Fruit fly (Drosophila melanogaster): ENCODE data around the gene dsf.

Gene dsf

dm6 chr2L:5906893-5907850 lies 18.6 kb upstream of the dsf start, which contains the start of gene bchs:
TSS of gene bchs (plus strand) at chr2L:5907169.
- no peak for TF ChIP-seq CG8478 (optimal IDR thresholded peaks at IDR 0.05)
- TF ChIP-seq CTCF (optimal IDR thresholded peaks at IDR 0.05), result no peak

- no peak for TF ChIP-seq CG8478 (optimal IDR thresholded peaks at IDR 0.05)
These were observed 15.5 kb upstream of the dsf start, which contains the start of gene CG14000 for dm6 chr2L:5910189-5910588. TSS of gene CG14000 (minus strand) at chr2L:5910289.

dm6 chr2L:5923603-5924138 lies 2.1 kb upstream of the dsf start, which contains the start of gene CG9016:
TSS of gene CG9016 (minus strand) at chr2L:5923653.
- no peak for TF ChIP-seq CTCF (optimal IDR thresholded peaks at IDR 0.05)
- no peak for TF ChIP-seq CG8478 (optimal IDR thresholded peaks at IDR 0.05)

dm6 chr2L:5925164-5925563 lies 573 bp upstream of the dsf start:
- TF ChIP-seq CG8478 (optimal IDR thresholded peaks at IDR 0.05) (no peak), CTCF (optimal IDR thresholded peaks at IDR 0.05) (no peak)

dm6 chr2L:5927363-5927762 lies 1.6 kb downstream of the dsf start:
- TF ChIP-seq CG8478 (optimal IDR thresholded peaks at IDR 0.05) (no peak), CTCF (optimal IDR thresholded peaks at IDR 0.05) (no peak)

dm6 chr2L:5943229-5944078 lies 17.7 kb downstream of the dsf start, which contains the start of the genes Sfp26Ad and Gpdh1:
TSS of gene Sfp26Ad (minus strand) at chr2L:5943304.
TSS of gene Gpdh1 (plus strand) at chr2L:5943643.
- TF ChIP-seq CG8478 (optimal IDR thresholded peaks at IDR 0.05) (no peak), CTCF (optimal IDR thresholded peaks at IDR 0.05) (no peak)

- no peak for TF ChIP-seq CTCF (optimal IDR thresholded peaks at IDR 0.05)
- no peak for TF ChIP-seq CG8478 (optimal IDR thresholded peaks at IDR 0.05)
These were observed 18.9 kb downstream of the dsf start for dm6 chr2L:5944305-5945282.

- TF ChIP-seq CTCF (optimal IDR thresholded peaks at IDR 0.05) (no peak), CG8478 (optimal IDR thresholded peaks at IDR 0.05) (no peak)
These were observed 20.2 kb downstream of the dsf start for dm6 chr2L:5945651-5946547.

dm6 chr2L:5946728-5947127 lies 21.0 kb downstream of the dsf start:
- no peak for TF ChIP-seq CG8478 (optimal IDR thresholded peaks at IDR 0.05)

- TF ChIP-seq CG8478 (optimal IDR thresholded peaks at IDR 0.05) (no peak), CTCF (optimal IDR thresholded peaks at IDR 0.05) (no peak)
These were observed 21.8 kb downstream of the dsf start for dm6 chr2L:5947504-5947903.

dm6 chr2L:5948775-5949526 lies 23.2 kb downstream of the dsf start, which contains the start of gene CG9044:
TSS of gene CG9044 (plus strand) at chr2L:5949450.
- TF ChIP-seq CTCF (optimal IDR thresholded peaks at IDR 0.05) (peak; percentile 60 to 81), CG8478 (optimal IDR thresholded peaks at IDR 0.05) (no peak)

- no peak for TF ChIP-seq CG8478 (optimal IDR thresholded peaks at IDR 0.05)
- TF ChIP-seq CTCF (optimal IDR thresholded peaks at IDR 0.05), result no peak
These were observed 30.4 kb downstream of the dsf start, which contains the start of gene CG13999 for dm6 chr2L:5956153-5956552. TSS of gene CG13999 (minus strand) at chr2L:5956466.
